Fruit fly (Drosophila melanogaster): ENCODE results near the gene fzo.

The fzo gene

DNA sequence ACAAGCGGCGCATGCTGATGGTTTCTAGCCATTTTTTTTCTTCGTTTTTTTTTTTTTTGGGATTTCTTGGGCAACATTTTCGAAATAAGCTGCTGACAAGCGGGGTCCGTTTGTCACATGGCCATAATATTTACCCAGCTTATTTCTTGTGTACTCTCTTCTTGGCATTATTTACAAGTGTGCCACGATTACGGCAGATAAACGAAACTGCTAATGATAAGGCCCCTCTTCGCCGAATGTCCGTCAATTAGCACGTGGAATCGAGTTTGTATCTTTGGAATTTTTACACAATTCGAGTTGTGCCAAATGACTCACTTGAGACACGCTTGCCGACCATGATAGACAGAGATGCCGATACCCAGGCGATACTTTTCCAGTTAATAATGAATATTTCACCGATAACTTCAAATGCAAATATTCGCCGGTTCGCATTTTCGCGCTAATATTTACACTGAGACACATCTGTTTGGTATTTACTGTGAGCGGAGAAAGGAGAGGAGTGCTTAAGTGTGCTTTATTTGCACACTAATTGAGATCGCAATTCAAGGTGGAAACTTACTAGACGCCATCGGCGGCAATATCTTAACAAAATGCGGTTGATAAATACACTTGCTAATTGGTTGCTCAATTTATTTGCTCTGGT, 27.3 kb downstream of the fzo start:
- TF ChIP-seq CG12605 (GFP tag; IDR thresholded peaks at IDR 0.05) (no peak), fd96Ca (GFP tag; IDR thresholded peaks at IDR 0.05) (no peak), Pif1A (GFP tag; optimal IDR thresholded peaks at IDR 0.05) (peak; percentile 39), CG34367 (tag; optimal IDR thresholded peaks at IDR 0.05) (no peak), CG10348 (GFP tag; IDR thresholded peaks at IDR 0.05) (no peak), Ets98B (GFP tag; IDR thresholded peaks at IDR 0.05) (no peak), Snoo (tag; optimal IDR thresholded peaks at IDR 0.05) (peak; percentile 40), gl (tag; optimal IDR thresholded peaks at IDR 0.05) (peak; percentile 14), CG8159 (tag; optimal IDR thresholded peaks at IDR 0.05) (no peak), Pif1B (GFP tag; optimal IDR thresholded peaks at IDR 0.05) (peak; percentile 6)

DNA sequence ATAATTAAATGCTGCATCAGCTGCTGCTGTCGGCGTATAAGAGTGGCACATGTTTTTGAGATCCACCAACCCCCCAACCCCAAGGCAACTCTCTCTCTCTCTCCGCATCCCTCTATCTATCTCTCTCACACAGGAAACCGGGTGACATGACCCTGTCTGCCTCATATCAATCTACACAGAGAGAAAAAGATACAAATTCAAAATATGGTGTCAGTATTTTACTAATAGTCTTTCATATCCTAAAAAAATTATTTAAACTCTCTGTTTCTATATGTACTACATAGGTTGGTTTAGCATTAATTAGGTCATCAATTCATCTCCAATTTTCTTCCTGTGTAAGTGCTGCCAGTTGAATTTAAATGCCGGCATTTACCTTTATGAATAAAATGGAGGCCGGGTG, 28.5 kb downstream of the fzo start:
- TF ChIP-seq rn (GFP tag; IDR thresholded peaks at IDR 0.05) (peak; percentile 80), gl (tag; optimal IDR thresholded peaks at IDR 0.05) (peak; percentile 78), fd96Ca (GFP tag; IDR thresholded peaks at IDR 0.05) (peak; percentile 77), CG34367 (tag; optimal IDR thresholded peaks at IDR 0.05) (peak; percentile 94), CG13204 (GFP tag; optimal IDR thresholded peaks at IDR 0.05) (peak; percentile 78), D1 (tag; optimal IDR thresholded peaks at IDR 0.05) (peak; percentile 95), CG9948 (tag; optimal IDR thresholded peaks at IDR 0.05) (peak; percentile 93), CG10348 (GFP tag; IDR thresholded peaks at IDR 0.05) (no peak), Snoo (tag; optimal IDR thresholded peaks at IDR 0.05) (peak; percentile 95), Pif1A (GFP tag; optimal IDR thresholded peaks at IDR 0.05) (peak; percentile 95), CG17806 (tag; optimal IDR thresholded peaks at IDR 0.05) (peak; percentile 96), CG12605 (GFP tag; IDR thresholded peaks at IDR 0.05) (peak; percentile 89), CG8301 (tag; optimal IDR thresholded peaks at IDR 0.05) (peak; percentile 83), CG14655 (GFP tag; optimal IDR thresholded peaks at IDR 0.05) (peak; percentile 84), CG15710 (tag; optimal IDR thresholded peaks at IDR 0.05) (peak; percentile 95), CG8159 (tag; optimal IDR thresholded peaks at IDR 0.05) (peak; percentile 94), CG32121 (GFP tag; IDR thresholded peaks at IDR 0.05) (peak; percentile 91), CG4496 (GFP tag; IDR thresholded peaks at IDR 0.05) (peak; percentile 95), Pif1B (GFP tag; optimal IDR thresholded peaks at IDR 0.05) (peak; percentile 93), Ets98B (GFP tag; IDR thresholded peaks at IDR 0.05) (peak; percentile 82), EcR (GFP tag; optimal IDR thresholded peaks at IDR 0.05) (peak; percentile 65)

DNA sequence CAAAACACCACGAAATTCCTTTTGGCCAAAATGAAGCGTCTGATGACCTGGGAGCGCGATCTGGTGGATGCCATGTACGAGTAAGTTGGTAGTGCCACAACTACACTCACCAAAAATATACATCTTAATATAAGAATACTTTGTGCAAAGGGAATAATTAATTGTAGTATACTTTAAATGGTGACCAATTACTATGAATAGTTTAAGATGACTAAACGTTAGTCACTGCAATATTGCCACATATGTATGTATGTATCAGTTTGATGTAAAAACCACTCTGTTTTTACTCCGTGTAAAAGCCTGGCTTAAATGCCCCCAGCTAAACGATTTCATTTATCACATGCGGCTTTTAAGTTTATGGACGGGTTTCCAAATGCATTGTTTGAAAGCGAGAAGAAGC, 29.1 kb downstream of the fzo start:
- TF ChIP-seq CG10348 (GFP tag; IDR thresholded peaks at IDR 0.05) (no peak), Snoo (tag; optimal IDR thresholded peaks at IDR 0.05) (no peak), Ets98B (GFP tag; IDR thresholded peaks at IDR 0.05) (no peak), gl (tag; optimal IDR thresholded peaks at IDR 0.05) (no peak), Pif1A (GFP tag; optimal IDR thresholded peaks at IDR 0.05) (peak; percentile 69), CG14655 (GFP tag; optimal IDR thresholded peaks at IDR 0.05) (peak; percentile 72), CG15710 (tag; optimal IDR thresholded peaks at IDR 0.05) (peak; percentile 67), CG12605 (GFP tag; IDR thresholded peaks at IDR 0.05) (no peak), CG4496 (GFP tag; IDR thresholded peaks at IDR 0.05) (peak; percentile 5; the same call in 1 of the 3 replicates), CG34367 (tag; optimal IDR thresholded peaks at IDR 0.05) (peak; percentile 69), D1 (tag; optimal IDR thresholded peaks at IDR 0.05) (peak; percentile 25), fd96Ca (GFP tag; IDR thresholded peaks at IDR 0.05) (0 out of 3 replicates have a peak, but pooled peaks have one; percentile 48), CG32121 (GFP tag; IDR thresholded peaks at IDR 0.05) (no peak), CG9948 (tag; optimal IDR thresholded peaks at IDR 0.05) (peak; percentile 76), CG17806 (tag; optimal IDR thresholded peaks at IDR 0.05) (peak; percentile 45), CG13204 (GFP tag; optimal IDR thresholded peaks at IDR 0.05) (no peak), EcR (GFP tag; optimal IDR thresholded peaks at IDR 0.05) (no peak), rn (GFP tag; IDR thresholded peaks at IDR 0.05) (no peak), CG8301 (tag; optimal IDR thresholded peaks at IDR 0.05) (peak; percentile 62), CG8159 (tag; optimal IDR thresholded peaks at IDR 0.05) (peak; percentile 78), Pif1B (GFP tag; optimal IDR thresholded peaks at IDR 0.05) (no peak)

DNA sequence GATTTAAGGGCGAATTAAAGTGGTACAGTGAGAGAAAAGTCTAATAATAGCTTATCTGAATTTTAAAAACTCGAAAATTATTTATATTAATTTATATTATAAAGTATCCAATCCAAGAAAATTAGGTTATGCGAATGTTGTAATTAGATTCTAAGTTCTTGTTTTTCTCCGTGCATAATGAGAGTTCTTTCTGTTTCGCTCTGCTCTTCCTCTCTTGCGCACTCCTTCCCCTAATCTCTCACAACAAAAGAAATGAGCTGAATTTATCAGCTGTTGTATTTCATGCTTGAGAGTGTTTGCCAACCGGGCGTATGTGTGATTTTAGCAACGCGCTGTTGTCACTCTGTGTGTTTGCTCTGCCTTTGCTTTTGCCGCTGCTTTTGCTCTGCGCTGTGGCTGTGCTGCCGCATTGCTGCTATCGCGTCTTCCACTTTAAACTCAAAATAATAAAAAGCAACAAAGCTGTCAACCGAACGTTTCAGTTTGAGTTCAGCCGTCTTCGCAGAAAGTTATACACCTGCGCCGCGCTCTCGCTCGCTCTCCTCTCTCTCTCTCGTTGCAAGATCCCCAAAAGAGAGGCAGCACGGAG, 30.3 kb downstream of the fzo start, which contains the start of gene CG46310:
TSS of gene CG46310 (plus strand) at position 481 of the 589 bp plus-strand sequence.
- TF ChIP-seq CG17806 (tag; optimal IDR thresholded peaks at IDR 0.05) (peak; percentile 64), Snoo (tag; optimal IDR thresholded peaks at IDR 0.05) (peak; percentile 96), fd96Ca (GFP tag; IDR thresholded peaks at IDR 0.05) (no peak; the same call in 1 of the 3 replicates), CG15710 (tag; optimal IDR thresholded peaks at IDR 0.05) (peak; percentile 68), Ets98B (GFP tag; IDR thresholded peaks at IDR 0.05) (peak; percentile 79), rn (GFP tag; IDR thresholded peaks at IDR 0.05) (peak; percentile 83), CG9948 (tag; optimal IDR thresholded peaks at IDR 0.05) (peak; percentile 53), CG8159 (tag; optimal IDR thresholded peaks at IDR 0.05) (peak; percentile 78), gl (tag; optimal IDR thresholded peaks at IDR 0.05) (peak; percentile 42), Pif1A (GFP tag; optimal IDR thresholded peaks at IDR 0.05) (peak; percentile 76), EcR (GFP tag; optimal IDR thresholded peaks at IDR 0.05) (peak; percentile 58), CG32121 (GFP tag; IDR thresholded peaks at IDR 0.05) (peak; percentile 87), CG34367 (tag; optimal IDR thresholded peaks at IDR 0.05) (no peak), CG4496 (GFP tag; IDR thresholded peaks at IDR 0.05) (peak; percentile 89), CG8301 (tag; optimal IDR thresholded peaks at IDR 0.05) (peak; percentile 68), Pif1B (GFP tag; optimal IDR thresholded peaks at IDR 0.05) (peak; percentile 62), CG12605 (GFP tag; IDR thresholded peaks at IDR 0.05) (peak; percentile 83), CG14655 (GFP tag; optimal IDR thresholded peaks at IDR 0.05) (peak; percentile 77), CG10348 (GFP tag; IDR thresholded peaks at IDR 0.05) (no peak), CG13204 (GFP tag; optimal IDR thresholded peaks at IDR 0.05) (peak; percentile 47), D1 (tag; optimal IDR thresholded peaks at IDR 0.05) (peak; percentile 59)

DNA sequence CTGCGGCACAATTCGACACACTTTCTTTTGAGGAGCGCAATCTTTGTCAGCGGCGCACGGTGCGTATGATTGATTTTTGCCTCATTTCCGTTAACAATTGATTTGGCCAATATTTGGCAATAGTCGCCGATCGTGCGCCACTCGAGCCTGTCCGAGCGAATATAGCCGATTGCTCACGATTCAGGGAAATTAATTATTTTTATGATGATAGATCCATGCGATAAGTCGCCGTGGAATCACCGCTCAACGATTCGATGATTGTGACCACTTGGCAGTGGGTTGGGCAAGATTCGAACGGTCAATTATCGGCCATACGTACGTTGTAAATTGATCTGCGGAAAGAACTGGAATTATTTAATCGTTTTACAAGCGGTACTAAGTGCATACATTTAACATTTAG, 32.0 kb downstream of the fzo start:
- TF ChIP-seq CG15710 (tag; optimal IDR thresholded peaks at IDR 0.05): no peak
- TF ChIP-seq CG10348 (GFP tag; IDR thresholded peaks at IDR 0.05): no peak
- TF ChIP-seq CG34367 (tag; optimal IDR thresholded peaks at IDR 0.05): no peak
- no peak for TF ChIP-seq rn (GFP tag; IDR thresholded peaks at IDR 0.05)
- no peak for TF ChIP-seq Pif1B (GFP tag; optimal IDR thresholded peaks at IDR 0.05)
- no peak for TF ChIP-seq CG12605 (GFP tag; IDR thresholded peaks at IDR 0.05)
- TF ChIP-seq CG4496 (GFP tag; IDR thresholded peaks at IDR 0.05): no peak
- TF ChIP-seq CG32121 (GFP tag; IDR thresholded peaks at IDR 0.05): no peak
- TF ChIP-seq fd96Ca (GFP tag; IDR thresholded peaks at IDR 0.05): no peak
- no peak for TF ChIP-seq Ets98B (GFP tag; IDR thresholded peaks at IDR 0.05)
- TF ChIP-seq CG13204 (GFP tag; optimal IDR thresholded peaks at IDR 0.05): no peak
- no peak for TF ChIP-seq CG14655 (GFP tag; optimal IDR thresholded peaks at IDR 0.05)
- TF ChIP-seq Snoo (tag; optimal IDR thresholded peaks at IDR 0.05): no peak
- no peak for TF ChIP-seq EcR (GFP tag; optimal IDR thresholded peaks at IDR 0.05)
- TF ChIP-seq CG8159 (tag; optimal IDR thresholded peaks at IDR 0.05): no peak
- TF ChIP-seq CG17806 (tag; optimal IDR thresholded peaks at IDR 0.05): no peak

Data from whole organism, pupa.